Fruit fly (Drosophila melanogaster): ENCODE data around the gene Hsp60A.

Gene Hsp60A

dm6 chrX:11137566-11138186 is 29.4 kb downstream of the Hsp60A start, which contains the start of gene CDK2AP1:
CDK2AP1 (plus strand) TSS chrX:11137859.
- peak; percentile 26; the same call in 1 of the 2 replicates for TF ChIP-seq crol (GFP tag; IDR thresholded peaks at IDR 0.05)
- 0 out of 3 replicates have a peak, but pooled peaks have one; percentile 18 for TF ChIP-seq otp (GFP tag; IDR thresholded peaks at IDR 0.05)
- no peak for TF ChIP-seq CG18599 (GFP tag; optimal IDR thresholded peaks at IDR 0.05)
- TF ChIP-seq shn (GFP tag; optimal IDR thresholded peaks at IDR 0.05): peak; percentile 43
- TF ChIP-seq gsb (GFP tag; IDR thresholded peaks at IDR 0.05): no peak
- TF ChIP-seq Fer1 (GFP tag; optimal IDR thresholded peaks at IDR 0.05): no peak
- no peak for TF ChIP-seq CG15479 (GFP tag; optimal IDR thresholded peaks at IDR 0.05)
- no peak for TF ChIP-seq CG7745 (tag; optimal IDR thresholded peaks at IDR 0.05)
- TF ChIP-seq tna (GFP tag; IDR thresholded peaks at IDR 0.05; ENCODE audit: partially characterized antibody): peak; percentile 81; the same call in 1 of the 2 replicates
- no peak for TF ChIP-seq CG1647 (GFP tag; optimal IDR thresholded peaks at IDR 0.05)
- peak; percentile 70 for TF ChIP-seq mld (GFP tag; IDR thresholded peaks at IDR 0.05; ENCODE audit: partially characterized antibody)
- TF ChIP-seq CG10959 (GFP tag; IDR thresholded peaks at IDR 0.05): no peak
- no peak for TF ChIP-seq zf30C (GFP tag; optimal IDR thresholded peaks at IDR 0.05)
- no peak for TF ChIP-seq Poxn (GFP tag; IDR thresholded peaks at IDR 0.05)
- no peak for TF ChIP-seq CG17612 (GFP tag; IDR thresholded peaks at IDR 0.05)
- TF ChIP-seq fd102C (GFP tag; optimal IDR thresholded peaks at IDR 0.05): no peak
- TF ChIP-seq CG9876 (GFP tag; optimal IDR thresholded peaks at IDR 0.05): no peak
- TF ChIP-seq CG17385 (GFP tag; optimal IDR thresholded peaks at IDR 0.05): no peak
- no peak for TF ChIP-seq scrt (GFP tag; optimal IDR thresholded peaks at IDR 0.05)
- TF ChIP-seq CG7839 (tag; optimal IDR thresholded peaks at IDR 0.05): peak; percentile 26
- TF ChIP-seq NK7.1 (GFP tag; optimal IDR thresholded peaks at IDR 0.05): no peak
- peak; percentile 84 for TF ChIP-seq hb (GFP tag; IDR thresholded peaks at IDR 0.05; ENCODE audit: partially characterized antibody)
- TF ChIP-seq onecut (GFP tag; IDR thresholded peaks at IDR 0.05): peak; percentile 15; the same call in 1 of the 2 replicates
- TF ChIP-seq gem (tag; optimal IDR thresholded peaks at IDR 0.05): no peak
- TF ChIP-seq zen (tag; optimal IDR thresholded peaks at IDR 0.05): peak; percentile 25
- no peak for TF ChIP-seq CG31388 (GFP tag; optimal IDR thresholded peaks at IDR 0.05)
- TF ChIP-seq so (GFP tag; IDR thresholded peaks at IDR 0.05): peak; percentile 51; the same call in 2 of the 3 replicates
- no peak for TF ChIP-seq Mes4 (GFP tag; optimal IDR thresholded peaks at IDR 0.05)
- TF ChIP-seq ind (GFP tag; optimal IDR thresholded peaks at IDR 0.05): peak; percentile 18
- peak; percentile 66 for TF ChIP-seq sug (tag; optimal IDR thresholded peaks at IDR 0.05)
- peak; percentile 87 for TF ChIP-seq HLH4C (GFP tag; IDR thresholded peaks at IDR 0.05; ENCODE audit: partially characterized antibody)
- no peak for TF ChIP-seq kay (GFP tag; optimal IDR thresholded peaks at IDR 0.05)
- TF ChIP-seq ato (GFP tag; IDR thresholded peaks at IDR 0.05; ENCODE audit: partially characterized antibody): peak; percentile 80
- no peak for TF ChIP-seq CG2199 (GFP tag; IDR thresholded peaks at IDR 0.05)
- no peak for TF ChIP-seq D19A (tag; optimal IDR thresholded peaks at IDR 0.05)
- peak; percentile 40; the same call in 1 of the 2 replicates for TF ChIP-seq klu (GFP tag; IDR thresholded peaks at IDR 0.05)
- TF ChIP-seq unpg (GFP tag; optimal IDR thresholded peaks at IDR 0.05): peak; percentile 24
- no peak for TF ChIP-seq al (GFP tag; IDR thresholded peaks at IDR 0.05)
- no peak for TF ChIP-seq GATAe (GFP tag; conservative IDR thresholded peaks at IDR 0.05)
- TF ChIP-seq vfl (GFP tag; optimal IDR thresholded peaks at IDR 0.05): no peak
- TF ChIP-seq pfk (GFP tag; optimal IDR thresholded peaks at IDR 0.05): no peak
- no peak for TF ChIP-seq CG2875 (GFP tag; optimal IDR thresholded peaks at IDR 0.05)
- TF ChIP-seq CG18764 (GFP tag; optimal IDR thresholded peaks at IDR 0.05): no peak
- no peak for TF ChIP-seq CG8281 (tag; optimal IDR thresholded peaks at IDR 0.05)
- peak; percentile 27 for TF ChIP-seq tin (GFP tag; optimal IDR thresholded peaks at IDR 0.05)
- no peak for TF ChIP-seq CG43689 (GFP tag; IDR thresholded peaks at IDR 0.05)
- no peak for TF ChIP-seq hth (optimal IDR thresholded peaks at IDR 0.05)
- no peak for TF ChIP-seq HLHmδ (GFP tag; optimal IDR thresholded peaks at IDR 0.05)
- TF ChIP-seq CG10565 (GFP tag; optimal IDR thresholded peaks at IDR 0.05): no peak
- TF ChIP-seq CG10366 (GFP tag; IDR thresholded peaks at IDR 0.05): no peak
